Worm (Caenorhabditis elegans) whole organism, dauer: ENCODE measurements around the gene C47E12.11.

ENCODE experiments used
- unc-62 ChIP-seq: sonication (generic microtip); optimal IDR thresholded peaks from 2 replicates; lab custom pipeline; 2017; ENCODE audit warnings: missing biosample characterization, missing genetic modification reagents, missing genetic modification characterization

C47E12.11 gene

ce11 chrIV:9982895-9983294, 13.7 kb downstream of the C47E12.11 start, which contains the start of gene mam-2:
Gene mam-2, plus strand, starts transcription at chrIV:9983195.
- TF ChIP-seq unc-62 (GFP tag; lab: Kevin White, UChicago), result no peak

DNA sequence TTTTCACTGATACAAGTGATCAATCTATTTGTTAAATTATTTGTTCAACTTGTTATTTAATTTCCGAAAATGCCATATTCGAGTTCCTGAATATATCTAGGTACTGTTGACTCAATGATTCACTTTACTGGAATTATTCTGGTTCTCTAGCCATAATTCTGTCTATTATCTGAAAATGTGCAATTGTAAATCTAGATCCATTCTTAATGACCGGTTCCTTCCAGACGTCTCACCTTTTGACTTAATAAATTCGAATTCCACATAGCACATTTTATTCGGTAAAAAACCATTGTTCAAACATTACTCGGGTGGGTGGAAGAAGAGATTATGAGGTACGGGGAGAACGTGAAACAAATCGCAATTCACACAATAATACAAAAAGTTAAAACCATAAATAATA, 20.2 kb downstream of the C47E12.11 start:
- no peak for TF ChIP-seq unc-62 (GFP tag; lab: Kevin White, UChicago)

DNA sequence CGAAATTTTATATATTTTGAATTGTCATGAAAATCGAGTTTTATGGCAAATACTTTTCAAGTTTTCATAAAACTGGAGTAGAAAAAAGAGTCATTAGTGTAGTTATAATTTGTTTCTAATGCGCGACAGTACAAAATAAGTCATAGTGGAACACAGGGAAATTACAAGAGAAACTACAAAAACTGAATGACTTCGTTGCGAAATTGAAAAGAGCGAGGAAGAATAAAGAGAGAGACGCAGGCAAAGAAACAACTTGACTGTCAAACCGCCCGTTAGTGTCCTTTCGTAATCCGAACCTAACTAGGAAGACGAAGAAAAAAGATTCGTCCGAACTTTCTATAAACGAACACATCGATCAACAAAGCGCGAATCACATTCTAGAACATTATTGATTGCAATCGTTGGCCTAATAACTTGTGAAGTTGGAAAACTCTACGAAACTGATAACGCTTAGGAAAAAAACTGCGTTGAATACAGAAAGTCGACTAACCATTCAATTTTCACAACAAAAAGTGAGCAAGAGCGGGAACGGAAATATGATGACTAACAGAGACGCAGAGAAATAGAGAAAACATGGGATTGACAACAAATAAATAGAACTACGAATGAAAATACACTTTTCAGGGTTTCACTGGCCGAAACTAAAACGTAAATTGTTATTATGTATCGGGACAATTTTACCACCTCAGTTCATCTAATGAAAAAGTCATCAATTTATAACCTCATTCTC, 24.4 kb downstream of the C47E12.11 start:
- no peak for TF ChIP-seq unc-62 (GFP tag; lab: Kevin White, UChicago)

- TF ChIP-seq unc-62 (GFP tag; lab: Kevin White, UChicago), result no peak
Measured at ce11 chrIV:9994895-9995394, 25.7 kb downstream of the C47E12.11 start, which contains the start of gene uba-1. Gene uba-1, minus strand, starts transcription at chrIV:9994945.

ce11 chrIV:9998487-9999218, 29.5 kb downstream of the C47E12.11 start, which contains the start of gene pyp-1:
Gene pyp-1, minus strand, starts transcription at chrIV:9998925.
- no peak for TF ChIP-seq unc-62 (GFP tag; lab: Kevin White, UChicago)

DNA sequence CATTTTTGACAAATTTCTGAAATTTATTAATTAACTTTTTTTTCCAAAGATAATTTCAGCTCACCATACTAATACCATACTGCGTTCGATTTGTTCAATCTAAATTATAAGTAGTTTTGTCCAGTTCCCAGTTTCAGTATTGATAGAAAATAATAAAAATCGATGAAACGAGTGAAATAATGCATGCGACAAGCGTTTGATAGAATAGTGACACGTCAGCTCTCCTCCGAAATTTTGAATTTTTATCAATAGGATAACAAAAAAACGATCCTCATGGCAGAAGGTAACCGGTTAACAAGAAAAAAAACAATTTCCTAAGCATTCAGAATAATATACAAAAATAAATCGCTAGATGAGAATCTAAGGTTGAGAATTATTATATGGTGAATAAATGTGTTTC, 32.5 kb downstream of the C47E12.11 start, which contains the start of gene C47E12.3:
TSS of gene C47E12.3 (minus strand) at position 101 of the 400 bp plus-strand sequence.
- TF ChIP-seq unc-62 (GFP tag; lab: Kevin White, UChicago), result no peak

ce11 chrIV:10003372-10003771, 34.2 kb downstream of the C47E12.11 start, which contains the start of the genes C47E12.2 and sars-1:
Gene C47E12.2, minus strand, starts transcription at chrIV:10003502.
Gene sars-1, plus strand, starts transcription at chrIV:10003726.
- TF ChIP-seq unc-62 (GFP tag; lab: Kevin White, UChicago), result no peak

ce11 chrIV:10006792-10007191, 37.6 kb downstream of the C47E12.11 start, which contains the start of gene C47E12.13:
Gene C47E12.13, minus strand, starts transcription at chrIV:10006892.
- no peak for TF ChIP-seq unc-62 (GFP tag; lab: Kevin White, UChicago)

- no peak for TF ChIP-seq unc-62 (GFP tag; lab: Kevin White, UChicago)
Measured at ce11 chrIV:10007758-10008157, 38.6 kb downstream of the C47E12.11 start.

DNA sequence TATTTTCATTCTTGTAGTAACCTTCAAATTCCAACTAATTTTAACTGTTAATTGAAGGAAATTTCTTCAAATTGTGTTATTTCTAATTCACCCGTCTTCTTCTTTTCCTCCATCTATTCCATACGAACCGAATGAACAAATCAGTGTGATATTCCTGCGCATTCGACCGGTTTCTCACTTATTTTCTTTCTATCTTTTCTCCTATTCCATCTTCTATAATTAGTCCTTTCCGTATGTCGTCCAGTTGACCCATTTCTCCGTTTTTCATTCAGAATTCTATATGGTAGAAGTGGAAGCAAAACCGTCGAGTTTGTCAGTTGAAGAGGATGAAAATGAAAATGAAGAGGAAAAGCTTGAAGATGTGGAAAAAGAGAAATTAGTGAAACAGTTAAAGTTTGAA, 40.3 kb downstream of the C47E12.11 start, which contains the start of gene magu-4:
TSS of gene magu-4 (plus strand) at position 218 of the 400 bp plus-strand sequence.
- TF ChIP-seq unc-62 (GFP tag; lab: Kevin White, UChicago), result no peak

DNA sequence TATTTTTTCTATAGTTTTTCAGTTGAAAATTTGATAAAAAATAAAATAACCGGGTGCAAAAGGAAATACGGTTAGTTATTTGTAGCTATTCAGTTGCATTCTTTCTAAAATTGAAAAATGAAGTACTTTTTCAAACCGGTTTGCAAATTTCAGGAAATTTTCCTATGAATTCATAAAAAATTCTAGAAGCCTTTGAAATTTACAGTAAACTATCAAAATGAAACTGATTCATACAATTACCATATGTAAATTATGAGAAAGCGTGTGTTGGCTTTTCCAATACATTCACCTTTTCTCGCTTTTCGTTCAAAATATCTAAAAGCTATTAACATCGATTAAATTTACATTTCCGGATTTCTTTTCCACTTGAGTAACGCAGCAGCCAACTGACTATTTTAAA, 47.8 kb downstream of the C47E12.11 start, which contains the start of gene ent-7:
TSS of gene ent-7 (plus strand) at position 301 of the 400 bp plus-strand sequence.
- TF ChIP-seq unc-62 (GFP tag; lab: Kevin White, UChicago), result no peak

- TF ChIP-seq unc-62 (GFP tag; lab: Kevin White, UChicago), result no peak
Measured at ce11 chrIV:10017633-10018032, 48.4 kb downstream of the C47E12.11 start, which contains the start of gene F44D12.2. Gene F44D12.2, minus strand, starts transcription at chrIV:10017733.
